Worm (Caenorhabditis elegans): ENCODE results near the gene C49F5.3.

DNA sequence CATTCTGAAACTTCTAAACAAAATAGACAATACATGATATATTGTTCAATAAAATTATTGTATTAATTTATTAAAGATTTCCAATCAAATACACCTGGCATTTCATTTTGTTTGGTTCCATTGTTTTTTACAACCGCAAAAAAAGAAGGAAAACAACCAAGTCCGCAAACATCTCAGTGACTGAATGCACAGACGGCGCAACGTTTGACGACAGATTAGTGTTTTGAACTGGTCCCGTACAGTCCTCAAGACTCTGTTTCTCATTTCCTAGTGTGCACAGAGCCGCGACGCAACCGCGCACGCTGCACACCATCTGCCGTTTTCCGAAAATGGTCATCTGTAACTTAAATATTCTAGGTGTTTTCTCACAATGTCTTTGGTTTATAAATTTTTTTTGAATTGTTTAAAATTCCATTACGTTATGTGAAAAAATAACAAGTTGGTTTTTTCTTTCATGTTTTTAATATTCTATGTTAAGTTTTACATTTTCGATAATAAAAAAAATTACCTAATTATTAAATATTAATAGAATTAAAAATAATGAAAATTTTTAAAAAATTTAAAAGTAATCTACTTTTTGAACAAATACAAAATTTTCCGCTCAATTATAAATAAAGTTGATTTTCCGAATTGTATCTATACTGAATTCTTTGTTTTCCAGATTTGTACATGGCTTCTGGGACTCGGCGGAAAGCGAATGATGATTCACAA is 35.1 kb downstream of the C49F5.3 start, which contains the start of gene lsd-1:
- TF ChIP-seq cog-1 (tag; optimal IDR thresholded peaks at IDR 0.05) (no peak), ref-1 (GFP tag; conservative IDR thresholded peaks at IDR 0.05) (no peak), T22C8.4 (GFP tag; IDR thresholded peaks at IDR 0.05) (no peak), flt-1 (GFP tag; IDR thresholded peaks at IDR 0.05) (no peak), ztf-23 (GFP tag; IDR thresholded peaks at IDR 0.05) (no peak), tab-1 (GFP tag; IDR thresholded peaks at IDR 0.05) (no peak), klf-2 (GFP tag; conservative IDR thresholded peaks at IDR 0.05) (no peak), med-1 (GFP tag; optimal IDR thresholded peaks at IDR 0.05; ENCODE audit: insufficient read depth) (no peak), ztf-29 (GFP tag; IDR thresholded peaks at IDR 0.05) (no peak)
